Worm (Caenorhabditis elegans): Measurements from ENCODE around the gene mfsd-12.

Gene mfsd-12

ce11 chrX:4715107-4715506 is 47.2 kb downstream of the mfsd-12 start, which contains the start of gene rpl-25.1:
TSS of gene rpl-25.1 (plus strand) at chrX:4715178.
- TF ChIP-seq nfya-2 (GFP tag; IDR thresholded peaks at IDR 0.05) (no peak), sdz-38 (tag; optimal IDR thresholded peaks at IDR 0.05) (no peak), F39B2.1 (GFP tag; IDR thresholded peaks at IDR 0.05) (no peak), zfh-2 (GFP tag; conservative IDR thresholded peaks at IDR 0.05) (peak; percentile 78), Y53G8AR.9 (GFP tag; conservative IDR thresholded peaks at IDR 0.05) (no peak), repo-1 (tag; optimal IDR thresholded peaks at IDR 0.05) (no peak), Y79H2A.3 (GFP tag; conservative IDR thresholded peaks at IDR 0.05) (no peak), egl-18 (GFP tag; IDR thresholded peaks at IDR 0.05) (no peak)

- no peak for TF ChIP-seq D2030.7 (GFP tag; IDR thresholded peaks at IDR 0.05)
- no peak for TF ChIP-seq tbx-9 (tag; optimal IDR thresholded peaks at IDR 0.05; ENCODE audit: borderline replicate concordance)
- no peak for TF ChIP-seq K11D2.4 (GFP tag; IDR thresholded peaks at IDR 0.05)
- no peak for TF ChIP-seq lag-1 (GFP tag; IDR thresholded peaks at IDR 0.05)
- no peak for TF ChIP-seq ztf-25 (GFP tag; IDR thresholded peaks at IDR 0.05)
- TF ChIP-seq Y67H2A.10 (GFP tag; conservative IDR thresholded peaks at IDR 0.05): no peak
- TF ChIP-seq snpc-1.3 (tag; optimal IDR thresholded peaks at IDR 0.05; ENCODE audit: insufficient read depth): no peak
- no peak for TF ChIP-seq madf-3 (GFP tag; IDR thresholded peaks at IDR 0.05)
- no peak for TF ChIP-seq aptf-3 (GFP tag; IDR thresholded peaks at IDR 0.05)
- TF ChIP-seq F10E7.11 (tag; optimal IDR thresholded peaks at IDR 0.05): no peak
These were observed 50.2 kb downstream of the mfsd-12 start for ce11 chrX:4718114-4718513.

ce11 chrX:4720603-4721529 is 53.0 kb downstream of the mfsd-12 start, which contains the start of gene F55D10.4:
TSS of gene F55D10.4 (minus strand) at chrX:4720653.
- TF ChIP-seq K12H6.12 (tag; optimal IDR thresholded peaks at IDR 0.05) (peak; percentile 3), zfh-2 (GFP tag; conservative IDR thresholded peaks at IDR 0.05) (no peak)
